Worm (Caenorhabditis elegans): ENCODE results near the gene B0496.1.

B0496.1 gene

DNA sequence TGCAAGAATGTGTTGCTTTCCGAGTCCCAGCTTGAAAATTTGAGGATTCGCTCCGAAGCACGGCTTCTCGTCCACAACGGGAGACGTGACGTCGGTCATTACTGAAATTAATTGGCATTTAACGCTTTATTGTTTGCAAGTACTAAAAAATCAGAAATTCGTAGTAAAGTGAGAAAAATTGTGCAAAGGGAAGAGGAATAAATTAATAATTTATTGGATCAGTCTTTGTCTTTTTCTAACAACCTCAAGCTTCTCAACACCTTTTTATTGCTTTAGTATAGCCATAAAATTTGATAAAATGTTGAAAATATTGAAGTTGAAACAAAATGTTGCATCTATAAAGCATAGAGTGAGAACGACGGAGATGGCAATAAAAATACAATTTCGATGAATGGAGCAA lies 5.2 kb downstream of the B0496.1 start, which contains the start of gene tes-1:
Gene tes-1, minus strand, starts transcription at position 101 of the 400 bp plus-strand sequence.
- TF ChIP-seq rnt-1 (tag; optimal IDR thresholded peaks at IDR 0.05) (no peak), hpl-2 (GFP tag; optimal IDR thresholded peaks at IDR 0.05) (no peak), dsc-1 (tag; optimal IDR thresholded peaks at IDR 0.05) (no peak), unc-86 (tag; optimal IDR thresholded peaks at IDR 0.05) (no peak), ceh-8 (GFP tag; optimal IDR thresholded peaks at IDR 0.05) (no peak), pqm-1 (tag; optimal IDR thresholded peaks at IDR 0.05) (no peak), F16B12.6 (tag; optimal IDR thresholded peaks at IDR 0.05) (no peak)

DNA sequence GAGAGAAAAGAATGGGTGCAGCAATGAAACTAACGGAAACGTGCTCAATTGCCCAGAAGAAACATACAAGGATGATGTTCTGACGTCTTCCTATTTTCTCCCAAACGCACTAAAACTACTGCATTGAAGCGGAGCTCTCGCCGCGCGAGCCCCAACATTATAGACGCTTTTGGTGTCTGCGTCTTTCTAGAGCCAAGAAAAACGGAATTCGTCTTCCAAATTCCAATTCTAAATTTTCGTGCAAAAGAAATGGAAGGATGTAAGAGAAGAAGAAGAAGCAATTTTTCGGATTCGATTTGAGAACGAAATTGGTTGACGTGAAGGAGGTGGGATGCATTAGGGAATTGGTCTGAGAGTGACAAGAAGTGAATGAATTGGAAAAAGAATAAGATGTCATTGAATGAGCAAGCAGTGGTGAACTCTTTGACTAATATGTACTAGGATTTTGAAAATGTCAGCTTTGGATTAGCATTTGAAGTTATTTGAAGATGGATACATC lies 7.6 kb downstream of the B0496.1 start:
- TF ChIP-seq ceh-8 (GFP tag; optimal IDR thresholded peaks at IDR 0.05): peak; percentile 28
- TF ChIP-seq fkh-10 (GFP tag; optimal IDR thresholded peaks at IDR 0.05): peak; percentile 16
- 0 out of 2 replicates have a peak, but pooled peaks have one; percentile 7 for TF ChIP-seq isw-1 (GFP tag; IDR thresholded peaks at IDR 0.05)
- TF ChIP-seq lin-14 (GFP tag; optimal IDR thresholded peaks at IDR 0.05): peak; percentile 74
- TF ChIP-seq ceh-82 (tag; optimal IDR thresholded peaks at IDR 0.05): peak in 1 of 3 experiments; percentile 36
- peak; percentile 17 for TF ChIP-seq fkh-8 (tag; optimal IDR thresholded peaks at IDR 0.05)
- no peak for TF ChIP-seq Y116A8C.19 (tag; optimal IDR thresholded peaks at IDR 0.05; ENCODE audit: borderline replicate concordance)
- no peak for TF ChIP-seq unc-62 (GFP tag; optimal IDR thresholded peaks at IDR 0.05)

DNA sequence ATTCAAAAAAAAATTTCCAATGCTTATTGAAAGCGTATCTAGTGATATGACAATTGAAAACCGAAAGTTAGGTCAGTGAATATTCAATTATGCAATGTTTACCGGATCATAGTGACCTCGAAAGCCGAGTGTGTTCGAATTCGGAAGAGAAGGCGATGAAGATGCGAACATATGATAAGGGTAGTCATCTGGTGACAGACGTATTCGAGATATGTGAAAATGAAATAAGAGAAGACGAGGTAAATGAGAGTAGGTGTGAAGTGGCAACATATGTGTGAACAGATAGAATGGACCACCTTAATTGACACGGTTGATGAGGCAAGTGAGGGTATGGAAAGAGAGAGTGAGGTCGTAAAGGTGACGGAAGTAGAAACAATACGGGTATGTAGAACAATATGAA lies 8.8 kb downstream of the B0496.1 start:
- TF ChIP-seq blmp-1 (tag; optimal IDR thresholded peaks at IDR 0.05): peak; percentile 60
- TF ChIP-seq efl-1 (optimal IDR thresholded peaks at IDR 0.05): no peak
- no peak for TF ChIP-seq efl-1 (GFP tag; optimal IDR thresholded peaks at IDR 0.05 in 1 of 2)

DNA sequence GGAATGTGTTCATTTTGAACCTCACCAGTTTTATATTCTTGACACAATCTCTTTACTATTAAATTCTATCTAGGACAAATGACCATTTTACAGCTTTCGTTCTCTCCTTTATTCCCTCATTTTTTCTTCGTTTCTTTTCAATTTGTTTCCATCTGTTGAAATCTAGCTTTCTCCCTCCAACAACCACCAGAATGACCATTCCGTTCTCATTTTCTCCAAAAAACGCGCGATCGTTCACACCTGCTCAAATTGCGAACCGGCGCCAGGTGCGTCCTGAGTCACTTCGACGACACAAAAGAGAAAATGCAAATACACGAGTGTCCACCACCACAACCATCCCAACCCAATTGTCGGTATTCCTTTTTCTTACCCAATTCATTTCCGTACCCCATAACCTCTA lies 10.1 kb downstream of the B0496.1 start, which contains the start of gene F13B6.1:
Gene F13B6.1, plus strand, starts transcription at position 301 of the 400 bp plus-strand sequence.
- TF ChIP-seq ets-5 (GFP tag; IDR thresholded peaks at IDR 0.05): no peak
- no peak for TF ChIP-seq skn-1 (tag; optimal IDR thresholded peaks at IDR 0.05)
- no peak for TF ChIP-seq zip-4 (GFP tag; optimal IDR thresholded peaks at IDR 0.05)
- no peak for TF ChIP-seq snpc-4 (tag; optimal IDR thresholded peaks at IDR 0.05)
- TF ChIP-seq egl-13 (tag; optimal IDR thresholded peaks at IDR 0.05): no peak
- no peak for TF ChIP-seq ztf-11 (tag; optimal IDR thresholded peaks at IDR 0.05)
- no peak for TF ChIP-seq lsy-2 (tag; optimal IDR thresholded peaks at IDR 0.05)

DNA sequence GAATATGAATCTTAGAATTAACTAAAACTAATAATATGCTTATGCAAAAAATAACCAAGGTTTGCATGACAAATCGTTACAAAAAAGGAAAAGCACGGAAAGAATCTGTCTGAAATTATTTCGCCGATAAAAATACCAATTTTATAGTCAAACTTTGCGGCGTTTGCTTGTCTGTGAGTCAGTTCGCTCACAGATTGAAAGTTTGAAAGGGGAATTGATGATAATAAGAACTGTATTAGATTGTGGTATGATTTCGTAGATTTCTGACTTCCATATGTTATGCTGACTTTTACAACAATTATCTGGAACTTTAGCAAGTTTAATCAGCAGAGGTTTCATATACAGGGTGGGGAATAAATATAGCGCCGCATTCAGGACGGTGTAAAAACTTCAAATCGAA lies 14.1 kb downstream of the B0496.1 start, which contains the start of gene F13B6.2:
Gene F13B6.2, minus strand, starts transcription at position 101 of the 400 bp plus-strand sequence.
- TF ChIP-seq nhr-12 (tag; optimal IDR thresholded peaks at IDR 0.05) (no peak), tlp-1 (tag; optimal IDR thresholded peaks at IDR 0.05) (no peak), rnt-1 (tag; optimal IDR thresholded peaks at IDR 0.05) (no peak), nhr-47 (tag; optimal IDR thresholded peaks at IDR 0.05) (no peak), unc-130 (tag; optimal IDR thresholded peaks at IDR 0.05) (no peak), xbp-1 (tag; optimal IDR thresholded peaks at IDR 0.05) (no peak), nhr-71 (tag; optimal IDR thresholded peaks at IDR 0.05) (no peak), sox-4 (tag; optimal IDR thresholded peaks at IDR 0.05) (no peak), aly-2 (tag; optimal IDR thresholded peaks at IDR 0.05) (no peak), sptf-1 (tag; optimal IDR thresholded peaks at IDR 0.05) (no peak), dpl-1 (GFP tag; optimal IDR thresholded peaks at IDR 0.05) (no peak), unc-30 (tag; optimal IDR thresholded peaks at IDR 0.05) (no peak), lsy-2 (tag; optimal IDR thresholded peaks at IDR 0.05) (no peak), ztf-11 (tag; optimal IDR thresholded peaks at IDR 0.05) (no peak)
